Worm (Caenorhabditis elegans) whole organism, midembryonic: Measurements from ENCODE around the gene R07B1.6.

Source experiments
- T22C8.4 ChIP-seq: fragments of 200-800 bp; sonication (Bioruptor generic); IDR thresholded peaks from 2 replicates; pipeline ENCODE4 v1.3.6; 2022; ENCODE audit warnings: missing genetic modification characterization, missing compliant biosample characterization
- cog-1 ChIP-seq: sonication (generic microtip); optimal IDR thresholded peaks from 2 replicates; lab custom pipeline; 2016; ENCODE audit warnings: missing genetic modification characterization, missing compliant biosample characterization
- flt-1 ChIP-seq: fragments of 200-800 bp; sonication (Bioruptor generic); IDR thresholded peaks from 2 replicates; pipeline ENCODE4 v1.3.6; 2022; ENCODE audit warnings: missing genetic modification characterization, missing compliant biosample characterization
- klf-2 ChIP-seq: fragments of 200-800 bp; sonication (Bioruptor generic); conservative IDR thresholded peaks from 2 replicates; pipeline ENCODE4 v1.3.6; 2022; ENCODE audit warnings: missing genetic modification reagents, missing genetic modification characterization, missing compliant biosample characterization
- med-1 ChIP-seq: sonication (generic microtip); optimal IDR thresholded peaks from 2 replicates; lab custom pipeline; 2017; ENCODE audit warnings: missing genetic modification characterization, mild to moderate bottlenecking, missing compliant biosample characterization, antibody characterized with exemption, missing genetic modification reagents; ENCODE audit not compliant: insufficient read depth
- ref-1 ChIP-seq: fragments of 200-800 bp; sonication (Bioruptor generic); conservative IDR thresholded peaks from 2 replicates; pipeline ENCODE4 v1.3.6; 2022; ENCODE audit warnings: missing genetic modification reagents, missing genetic modification characterization, missing compliant biosample characterization
- tab-1 ChIP-seq: fragments of 200-800 bp; sonication (Bioruptor generic); IDR thresholded peaks from 2 replicates; pipeline ENCODE4 v1.3.6; 2022; ENCODE audit warnings: missing genetic modification characterization, missing compliant biosample characterization
- ztf-23 ChIP-seq: fragments of 200-800 bp; sonication (Bioruptor generic); IDR thresholded peaks from 2 replicates; pipeline ENCODE4 v1.3.6; 2022; ENCODE audit warnings: missing genetic modification reagents, missing genetic modification characterization, missing compliant biosample characterization
- ztf-29 ChIP-seq: fragments of 200-800 bp; sonication (Bioruptor generic); IDR thresholded peaks from 2 replicates; pipeline ENCODE4 v1.3.6; 2022; ENCODE audit warnings: missing genetic modification reagents, missing genetic modification characterization, missing compliant biosample characterization

Gene R07B1.6

ce11 chrX:9866355-9866754, at the start of gene R07B1.6:
Gene R07B1.6, plus strand, starts transcription at chrX:9866655.
- TF ChIP-seq cog-1, result no peak
- no peak for TF ChIP-seq ref-1 (GFP tag; lab: Robert Waterston, UW)
- no peak for TF ChIP-seq tab-1
- no peak for TF ChIP-seq ztf-23 (GFP tag; lab: Robert Waterston, UW)
- no peak for TF ChIP-seq T22C8.4
- TF ChIP-seq med-1, result no peak
- TF ChIP-seq ztf-29 (GFP tag; lab: Robert Waterston, UW), result no peak
- no peak for TF ChIP-seq klf-2 (GFP tag; lab: Robert Waterston, UW)
- TF ChIP-seq flt-1, result no peak

DNA sequence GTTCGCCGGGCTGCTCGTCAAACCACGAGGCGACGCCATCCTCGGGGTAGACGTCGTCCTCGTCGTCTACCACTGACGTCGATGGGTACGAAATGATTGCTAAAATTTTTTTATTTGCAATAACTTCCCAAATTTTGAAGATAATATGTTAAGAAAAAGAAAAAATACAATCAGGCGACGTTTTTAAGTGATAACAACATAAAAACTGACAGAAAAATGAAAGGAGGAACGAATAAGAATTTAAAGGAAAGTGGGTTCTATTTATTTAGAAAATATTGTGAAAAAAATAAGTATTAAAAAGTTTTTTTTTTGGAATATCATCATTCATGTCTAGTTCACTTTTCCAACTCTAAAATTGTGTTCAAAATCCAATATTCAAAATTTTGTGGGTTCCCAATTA, 44.3 kb upstream of the R07B1.6 start, which contains the start of gene dpy-22:
dpy-22 (minus strand) TSS at position 101 of the 400 bp plus-strand sequence.
- TF ChIP-seq tab-1, result no peak
- no peak for TF ChIP-seq flt-1
- TF ChIP-seq med-1, result no peak
- TF ChIP-seq ztf-29 (GFP tag; lab: Robert Waterston, UW), result no peak
- TF ChIP-seq klf-2 (GFP tag; lab: Robert Waterston, UW), result no peak
- no peak for TF ChIP-seq cog-1
- TF ChIP-seq ztf-23 (GFP tag; lab: Robert Waterston, UW), result no peak
- TF ChIP-seq ref-1 (GFP tag; lab: Robert Waterston, UW), result no peak
- TF ChIP-seq T22C8.4, result no peak

DNA sequence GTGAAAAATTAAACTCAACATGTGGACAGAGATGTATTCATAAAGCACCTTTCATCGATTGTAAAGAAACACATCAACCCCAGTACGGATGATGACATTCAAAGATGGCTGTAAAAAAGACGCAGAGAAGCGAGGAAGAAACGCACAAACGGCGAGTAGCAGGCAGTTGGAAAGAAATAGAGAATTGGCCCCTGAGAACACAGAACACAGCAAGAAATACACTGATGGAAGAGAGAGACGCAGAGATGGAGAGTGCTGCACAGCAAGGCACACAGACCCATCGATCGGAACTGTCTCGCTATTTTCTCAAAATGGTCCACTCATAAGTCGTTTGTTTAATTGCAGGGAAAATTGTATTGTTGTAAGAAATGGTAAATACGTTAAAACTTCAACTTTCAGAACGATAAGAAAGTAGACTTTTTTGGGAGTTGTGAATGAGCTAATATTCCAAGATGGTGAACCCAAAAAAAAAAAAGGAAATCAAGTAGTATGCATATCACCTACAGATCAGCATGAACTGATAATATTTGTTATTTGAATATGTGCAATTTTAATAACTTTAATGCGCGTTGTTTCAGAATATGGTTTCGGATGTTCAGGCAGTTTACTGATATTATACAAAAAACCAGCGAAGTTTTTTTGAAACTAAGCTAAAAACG, 43.7 kb upstream of the R07B1.6 start:
- TF ChIP-seq T22C8.4 (peak; percentile 44; the same call in 1 of the 2 replicates), tab-1 (no peak), ref-1 (GFP tag; lab: Robert Waterston, UW) (no peak), cog-1 (no peak)

ce11 chrX:9831215-9831614, 35.2 kb upstream of the R07B1.6 start, which contains the start of gene rrc-1:
Gene rrc-1, minus strand, starts transcription at chrX:9831288.
- TF ChIP-seq ztf-23 (GFP tag; lab: Robert Waterston, UW) (no peak), med-1 (no peak), ztf-29 (GFP tag; lab: Robert Waterston, UW) (no peak), cog-1 (no peak), flt-1 (no peak), tab-1 (no peak), ref-1 (GFP tag; lab: Robert Waterston, UW) (no peak), T22C8.4 (no peak), klf-2 (GFP tag; lab: Robert Waterston, UW) (no peak)

ce11 chrX:9832370-9832769, 34.1 kb upstream of the R07B1.6 start:
- no peak for TF ChIP-seq ztf-23 (GFP tag; lab: Robert Waterston, UW)
- TF ChIP-seq T22C8.4, result no peak
- TF ChIP-seq ztf-29 (GFP tag; lab: Robert Waterston, UW), result no peak
- no peak for TF ChIP-seq tab-1
- no peak for TF ChIP-seq klf-2 (GFP tag; lab: Robert Waterston, UW)
- TF ChIP-seq flt-1, result no peak
- TF ChIP-seq ref-1 (GFP tag; lab: Robert Waterston, UW), result no peak
- TF ChIP-seq cog-1, result no peak
- no peak for TF ChIP-seq med-1

- TF ChIP-seq flt-1 (no peak), ztf-29 (GFP tag; lab: Robert Waterston, UW) (no peak), ztf-23 (GFP tag; lab: Robert Waterston, UW) (no peak), cog-1 (peak; percentile 7)
Measured at ce11 chrX:9837989-9838541, 28.4 kb upstream of the R07B1.6 start, which contains the start of gene ipla-2. Gene ipla-2, minus strand, starts transcription at chrX:9838039.

DNA sequence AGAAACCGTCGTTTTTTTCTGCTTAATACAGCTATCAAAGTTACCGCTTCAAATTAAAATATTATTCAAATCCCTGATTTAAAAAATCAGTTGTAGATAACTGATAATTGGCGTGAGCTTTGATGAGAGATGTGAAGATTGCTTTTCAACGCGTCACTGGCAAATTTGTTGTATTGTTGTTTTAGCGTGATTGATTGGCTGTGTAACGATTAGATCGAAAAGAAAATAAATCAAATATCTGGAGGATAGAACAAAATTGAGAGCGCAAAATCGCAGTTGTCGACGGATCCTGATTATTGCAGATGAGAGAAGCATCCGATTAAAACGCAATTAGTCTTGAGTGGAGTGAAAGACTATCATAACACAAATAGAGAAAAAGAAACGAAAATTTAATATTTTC, 25.6 kb upstream of the R07B1.6 start:
- TF ChIP-seq tab-1, result no peak

- TF ChIP-seq klf-2 (GFP tag; lab: Robert Waterston, UW) (no peak), cog-1 (no peak), med-1 (no peak), T22C8.4 (no peak), ref-1 (GFP tag; lab: Robert Waterston, UW) (no peak), ztf-29 (GFP tag; lab: Robert Waterston, UW) (no peak), tab-1 (no peak)
Measured at ce11 chrX:9842102-9842501, 24.4 kb upstream of the R07B1.6 start.

- TF ChIP-seq klf-2 (GFP tag; lab: Robert Waterston, UW) (no peak), ztf-29 (GFP tag; lab: Robert Waterston, UW) (no peak), ref-1 (GFP tag; lab: Robert Waterston, UW) (no peak), med-1 (no peak)
Measured at ce11 chrX:9843568-9843967, 22.9 kb upstream of the R07B1.6 start.

- TF ChIP-seq tab-1 (no peak), flt-1 (no peak), med-1 (no peak), cog-1 (no peak)
Measured at ce11 chrX:9845916-9846315, 20.5 kb upstream of the R07B1.6 start.

DNA sequence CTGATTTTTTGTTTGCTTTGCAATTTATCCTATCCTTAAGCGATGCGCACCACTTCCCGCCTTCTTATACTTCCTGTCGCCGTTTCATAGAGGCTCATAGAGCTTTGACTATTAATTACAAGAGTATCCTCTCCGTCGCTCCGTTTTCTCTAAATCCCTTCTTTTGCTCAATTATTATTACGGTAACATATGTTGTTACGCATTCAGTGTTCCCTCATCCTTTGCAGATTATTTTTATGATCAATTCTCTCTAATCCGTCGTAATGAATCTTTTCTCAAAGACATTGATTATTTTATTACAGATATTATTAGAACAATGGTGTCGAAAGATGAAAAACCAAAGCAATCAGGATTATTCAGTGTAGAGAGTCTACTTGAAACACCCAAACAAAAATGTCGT, 19.5 kb upstream of the R07B1.6 start, which contains the start of gene vab-15:
vab-15 (plus strand) TSS at position 301 of the 400 bp plus-strand sequence.
- TF ChIP-seq cog-1 (no peak), ref-1 (GFP tag; lab: Robert Waterston, UW) (no peak), med-1 (no peak), ztf-23 (GFP tag; lab: Robert Waterston, UW) (no peak), tab-1 (no peak), T22C8.4 (no peak), klf-2 (GFP tag; lab: Robert Waterston, UW) (no peak), ztf-29 (GFP tag; lab: Robert Waterston, UW) (no peak), flt-1 (no peak)
